Worm (Caenorhabditis elegans) whole organism, L4 larva: ENCODE data around the gene clec-75.

Source experiments
- F49E8.2 ChIP-seq: sonication (generic microtip); optimal IDR thresholded peaks from 2 replicates; lab custom pipeline; 2016; ENCODE audit warnings: missing compliant biosample characterization, mild to moderate bottlenecking, missing genetic modification characterization, borderline replicate concordance
- ama-1 ChIP-seq: fragments of 150-350 bp; optimal IDR thresholded peaks from 2 replicates; lab custom pipeline; 2014; ENCODE audit warnings: inconsistent platforms, mixed read lengths
- ceh-82 ChIP-seq: sonication (generic microtip); optimal IDR thresholded peaks from 2 replicates; lab custom pipeline; 2017; ENCODE audit warnings: missing biosample characterization, missing genetic modification characterization
- egl-27 ChIP-seq: sonication (generic microtip); optimal IDR thresholded peaks from 3 replicates; lab custom pipeline; 2017; ENCODE audit warnings: missing biosample characterization, missing genetic modification reagents, missing genetic modification characterization
- fos-1 ChIP-seq: fragments of 150-350 bp; optimal IDR thresholded peaks from 2 replicates; lab custom pipeline; 2014; ENCODE audit warnings: missing biosample characterization, missing genetic modification characterization
- hlh-11 ChIP-seq: fragments of 200-800 bp; sonication (Bioruptor generic); optimal IDR thresholded peaks from 2 replicates; lab custom pipeline; 2018; ENCODE audit warnings: mild to moderate bottlenecking, missing genetic modification characterization, missing compliant biosample characterization
- unc-130 ChIP-seq: sonication (generic microtip); optimal IDR thresholded peaks from 2 replicates; lab custom pipeline; 2016; ENCODE audit warnings: missing genetic modification reagents, missing genetic modification characterization, missing compliant biosample characterization

ce11 chrIV:3921898-3922297 lies 38.6 kb upstream of the clec-75 start, which contains the start of gene clec-67:
- peak; percentile 58 for TF ChIP-seq hlh-11 (tag; lab: Kevin White, UChicago)
- TF ChIP-seq F49E8.2 (tag; lab: Kevin White, UChicago), result no peak
- no peak for TF ChIP-seq fos-1 (tag; lab: Kevin White, UChicago)
- TF ChIP-seq ceh-82, result no peak
- TF ChIP-seq ama-1 (lab: Kevin White, UChicago), result no peak
- no peak for TF ChIP-seq egl-27 (tag; lab: Kevin White, UChicago)
- TF ChIP-seq unc-130, result no peak
